Fruit fly (Drosophila melanogaster): Measurements from ENCODE around the gene Sprn.

DNA sequence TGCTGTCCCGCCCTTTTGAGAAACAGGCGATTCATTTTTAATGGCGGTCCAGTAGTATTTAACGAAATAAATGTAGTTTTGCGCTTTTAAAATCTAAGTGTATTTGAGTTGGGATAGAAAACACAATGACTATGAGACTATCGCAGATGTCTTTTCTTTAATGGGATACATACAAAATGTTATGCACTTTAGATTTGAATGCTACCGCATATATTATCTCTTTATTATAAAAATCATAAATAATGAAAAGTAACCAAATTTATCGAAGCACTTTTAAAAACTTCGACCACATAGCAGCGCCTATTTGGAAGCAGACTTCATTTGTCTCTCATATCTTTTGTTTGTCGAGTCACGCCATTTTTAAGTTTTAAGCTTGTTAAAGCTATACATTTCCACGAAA is 45.7 kb downstream of the Sprn start, which contains the start of gene SdhAL:
- TF ChIP-seq CTCF (optimal IDR thresholded peaks at IDR 0.05) (no peak), CG8478 (optimal IDR thresholded peaks at IDR 0.05) (no peak)

Data from S2 (cell line).